Worm (Caenorhabditis elegans): ENCODE measurements around the gene Y56A3A.41.

- TF ChIP-seq hnd-1 (tag; optimal IDR thresholded peaks at IDR 0.05) (no peak), ceh-13 (GFP tag; optimal IDR thresholded peaks at IDR 0.05) (no peak), tbx-37 (GFP tag; conservative IDR thresholded peaks at IDR 0.05) (no peak), ets-7 (tag; optimal IDR thresholded peaks at IDR 0.05) (no peak), F13C5.2 (tag; optimal IDR thresholded peaks at IDR 0.05) (no peak), aly-1 (tag; optimal IDR thresholded peaks at IDR 0.05) (no peak), ceh-36 (tag; optimal IDR thresholded peaks at IDR 0.05) (no peak), ama-1 (optimal IDR thresholded peaks at IDR 0.05) (no peak), hmg-4 (GFP tag; optimal IDR thresholded peaks at IDR 0.05) (no peak), hmbx-1 (tag; optimal IDR thresholded peaks at IDR 0.05) (no peak), tbx-11 (GFP tag; IDR thresholded peaks at IDR 0.05) (no peak)
These were observed 36.0 kb downstream of the Y56A3A.41 start for ce11 chrIII:11856852-11857251.

All from whole organism, early embryonic.